Worm (Caenorhabditis elegans) whole organism, L1 larva: Measurements from ENCODE around the gene sax-3.

ENCODE experiments used
- C16A3.4 ChIP-seq: fragments of 150-350 bp; optimal IDR thresholded peaks from 2 replicates; lab custom pipeline; 2014; ENCODE audit warnings: missing biosample characterization, missing genetic modification characterization
- F16B12.6 ChIP-seq: fragments of 150-350 bp; optimal IDR thresholded peaks from 2 replicates; lab custom pipeline; 2014; ENCODE audit warnings: missing biosample characterization, missing genetic modification characterization
- aha-1 ChIP-seq: fragments of 150-350 bp; optimal IDR thresholded peaks from 2 replicates; lab custom pipeline; 2014; ENCODE audit warnings: missing biosample characterization, missing genetic modification characterization
- aly-2 ChIP-seq: fragments of 150-350 bp; optimal IDR thresholded peaks from 2 replicates; lab custom pipeline; 2014; ENCODE audit warnings: missing biosample characterization, missing genetic modification characterization
- ceh-63 ChIP-seq: fragments of 200-800 bp; sonication (Bioruptor generic); optimal IDR thresholded peaks from 2 replicates; lab custom pipeline; 2018; ENCODE audit warnings: mild to moderate bottlenecking, missing genetic modification characterization, missing compliant biosample characterization
- ceh-8 ChIP-seq: fragments of 200-800 bp; sonication (Bioruptor generic); optimal IDR thresholded peaks from 2 replicates; lab custom pipeline; 2018; ENCODE audit warnings: mild to moderate bottlenecking, missing genetic modification characterization, moderate library complexity, missing compliant biosample characterization
- ceh-90 ChIP-seq: sonication (generic microtip); optimal IDR thresholded peaks from 2 replicates; lab custom pipeline; 2016; ENCODE audit warnings: missing genetic modification characterization, missing compliant biosample characterization
- ces-1 ChIP-seq: fragments of 150-350 bp; optimal IDR thresholded peaks from 2 replicates; lab custom pipeline; 2014; ENCODE audit warnings: missing biosample characterization, missing genetic modification reagents, missing genetic modification characterization
- dpl-1 ChIP-seq, 3 experiments: fragments of 150-350 bp in 2 of 3; sonication (generic microtip) in 1 of 3; optimal IDR thresholded peaks; 2 replicates each; lab custom pipeline; 2014 to 2017; ENCODE audit warnings: missing biosample characterization in 3 of 3, missing genetic modification characterization in 3 of 3, missing genetic modification reagents in 3 of 3
- efl-3 ChIP-seq: fragments of 200-800 bp; sonication (Bioruptor generic); optimal IDR thresholded peaks from 2 replicates; lab custom pipeline; 2018; ENCODE audit warnings: mild to moderate bottlenecking, missing genetic modification characterization, missing compliant biosample characterization
- egl-13 ChIP-seq: sonication (generic microtip); optimal IDR thresholded peaks from 2 replicates; lab custom pipeline; 2016; ENCODE audit warnings: missing genotype, missing genetic modification reagents, missing genetic modification characterization, missing compliant biosample characterization
- egl-27 ChIP-seq, 2 experiments: fragments of 150-350 bp in 1 of 2; sonication (generic microtip); optimal IDR thresholded peaks; 3 replicates each; lab custom pipeline; 2017 to 2018; ENCODE audit warnings: missing biosample characterization in 2 of 2, missing genetic modification characterization in 2 of 2, missing genetic modification reagents in 2 of 2
- elt-3 ChIP-seq, 6 experiments: fragments of 150-350 bp in 1 of 6; sonication (generic microtip); optimal IDR thresholded peaks; 2 replicates each; lab custom pipeline; 2017 to 2018; ENCODE audit warnings: missing biosample characterization in 6 of 6, missing genetic modification characterization in 6 of 6, inconsistent platforms in 1 of 6
- fkh-10 ChIP-seq: sonication (generic microtip); optimal IDR thresholded peaks from 2 replicates; lab custom pipeline; 2017; ENCODE audit warnings: missing biosample characterization, missing genetic modification reagents, missing genetic modification characterization
- fkh-4 ChIP-seq: sonication (generic microtip); optimal IDR thresholded peaks from 2 replicates; lab custom pipeline; 2016; ENCODE audit warnings: missing compliant biosample characterization, missing genetic modification characterization, borderline replicate concordance
- hpl-2 ChIP-seq: fragments of 150-350 bp; optimal IDR thresholded peaks from 2 replicates; lab custom pipeline; 2014; ENCODE audit warnings: missing biosample characterization, missing genetic modification reagents, missing genetic modification characterization
- jun-1 ChIP-seq: fragments of 150-350 bp; optimal IDR thresholded peaks from 2 replicates; lab custom pipeline; 2014; ENCODE audit warnings: missing biosample characterization, missing genetic modification reagents, missing genetic modification characterization
- lin-15B ChIP-seq: fragments of 150-350 bp; sonication (generic microtip); optimal IDR thresholded peaks from 3 replicates; lab custom pipeline; 2014; ENCODE audit warnings: missing biosample characterization, missing genetic modification characterization
- lir-3 ChIP-seq: sonication (generic microtip); optimal IDR thresholded peaks from 2 replicates; lab custom pipeline; 2016; ENCODE audit warnings: mild to moderate bottlenecking, missing genetic modification characterization, moderate library complexity, missing compliant biosample characterization; ENCODE audit not compliant: poor library complexity
- lsy-2 ChIP-seq, 2 experiments: fragments of 150-350 bp; optimal IDR thresholded peaks; 2 replicates each; lab custom pipeline; 2014; ENCODE audit warnings: missing biosample characterization in 2 of 2, missing genetic modification characterization in 2 of 2
- mab-9 ChIP-seq: fragments of 200-800 bp; sonication (Bioruptor generic); IDR thresholded peaks from 2 replicates; pipeline ENCODE4 v1.3.6; 2022; ENCODE audit warnings: missing genetic modification reagents, missing genetic modification characterization, missing compliant biosample characterization
- mep-1 ChIP-seq: fragments of 150-350 bp; optimal IDR thresholded peaks from 2 replicates; lab custom pipeline; 2014; ENCODE audit warnings: missing biosample characterization, missing genetic modification characterization
- nhr-12 ChIP-seq: sonication (generic microtip); optimal IDR thresholded peaks from 2 replicates; lab custom pipeline; 2017; ENCODE audit warnings: missing biosample characterization, missing genetic modification characterization
- nhr-19 ChIP-seq: fragments of 200-800 bp; sonication (Bioruptor generic); conservative IDR thresholded peaks from 2 replicates; pipeline ENCODE4 v1.3.6; 2022; ENCODE audit warnings: missing genetic modification characterization, missing compliant biosample characterization
- nhr-237 ChIP-seq: fragments of 150-350 bp; optimal IDR thresholded peaks from 2 replicates; lab custom pipeline; 2014; ENCODE audit warnings: missing biosample characterization, missing genetic modification characterization
- nhr-28 ChIP-seq: fragments of 150-350 bp; optimal IDR thresholded peaks from 2 replicates; lab custom pipeline; 2014; ENCODE audit warnings: missing biosample characterization, missing genetic modification characterization
- nhr-47 ChIP-seq: sonication (generic microtip); optimal IDR thresholded peaks from 2 replicates; lab custom pipeline; 2016; ENCODE audit warnings: mild to moderate bottlenecking, missing genetic modification characterization, moderate library complexity, missing compliant biosample characterization
- nhr-71 ChIP-seq: sonication (generic microtip); optimal IDR thresholded peaks from 2 replicates; lab custom pipeline; 2016; ENCODE audit warnings: mild to moderate bottlenecking, missing genetic modification characterization, moderate library complexity, missing compliant biosample characterization
- nhr-76 ChIP-seq: sonication (generic microtip); optimal IDR thresholded peaks from 2 replicates; lab custom pipeline; 2017; ENCODE audit warnings: missing biosample characterization, missing genetic modification characterization
- nhr-77 ChIP-seq: fragments of 150-350 bp; optimal IDR thresholded peaks from 2 replicates; lab custom pipeline; 2014; ENCODE audit warnings: missing biosample characterization, missing genetic modification characterization
- nhr-85 ChIP-seq: sonication (generic microtip); peaks from one replicate; lab custom pipeline; 2016; ENCODE audit warnings: missing genetic modification characterization, inconsistent platforms, missing compliant biosample characterization
- nhr-90 ChIP-seq: sonication (generic microtip); optimal IDR thresholded peaks from 2 replicates; lab custom pipeline; 2016; ENCODE audit warnings: mild to moderate bottlenecking, missing genetic modification characterization, missing compliant biosample characterization; ENCODE audit not compliant: poor library complexity
- pag-3 ChIP-seq: sonication (generic microtip); optimal IDR thresholded peaks from 2 replicates; lab custom pipeline; 2017; ENCODE audit warnings: missing genetic modification characterization, mild to moderate bottlenecking, missing compliant biosample characterization, antibody characterized with exemption, borderline replicate concordance; ENCODE audit not compliant: insufficient read depth
- pqm-1 ChIP-seq: sonication (generic microtip); optimal IDR thresholded peaks from 3 replicates; lab custom pipeline; 2017; ENCODE audit warnings: missing biosample characterization, missing genetic modification characterization
- skn-1 ChIP-seq: fragments of 150-350 bp; optimal IDR thresholded peaks from 2 replicates; lab custom pipeline; 2014; ENCODE audit warnings: missing biosample characterization, missing genetic modification characterization
- snu-23 ChIP-seq: sonication (generic microtip); optimal IDR thresholded peaks from 2 replicates; lab custom pipeline; 2016; ENCODE audit warnings: missing genetic modification characterization, missing compliant biosample characterization
- sox-4 ChIP-seq: sonication (generic microtip); optimal IDR thresholded peaks from 2 replicates; lab custom pipeline; 2016; ENCODE audit warnings: missing genetic modification characterization, missing compliant biosample characterization
- sptf-1 ChIP-seq: fragments of 150-350 bp; optimal IDR thresholded peaks from 2 replicates; lab custom pipeline; 2014; ENCODE audit warnings: missing biosample characterization, missing genetic modification characterization
- unc-98 ChIP-seq: fragments of 200-800 bp; sonication (Bioruptor generic); IDR thresholded peaks from 2 replicates; pipeline ENCODE4 v1.3.6; 2022; ENCODE audit warnings: missing genetic modification characterization, missing compliant biosample characterization
- zip-4 ChIP-seq: fragments of 200-800 bp; sonication (Bioruptor generic); optimal IDR thresholded peaks from 2 replicates; lab custom pipeline; 2018; ENCODE audit warnings: mild to moderate bottlenecking, missing genetic modification characterization, moderate library complexity, missing compliant biosample characterization

Gene sax-3

DNA sequence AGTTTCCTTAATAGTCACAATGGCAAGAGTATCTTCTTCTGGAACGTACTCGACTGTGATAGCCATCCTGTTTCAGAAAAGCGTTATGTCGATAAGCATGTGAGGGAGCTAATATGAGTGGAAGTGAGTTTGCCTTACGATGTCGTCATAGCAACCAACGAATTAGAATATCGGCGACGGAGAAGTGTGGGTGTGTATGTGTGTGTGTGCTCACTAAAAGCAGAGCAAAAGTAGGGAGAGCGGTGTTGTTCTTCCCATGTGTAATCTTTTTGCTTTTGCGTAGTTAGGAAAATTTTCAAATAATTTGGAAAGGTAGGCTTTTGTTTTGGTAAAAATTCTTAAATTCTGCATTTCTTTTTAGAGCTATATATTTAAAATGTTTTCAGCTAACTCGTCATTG is 14.6 kb downstream of the sax-3 start, which contains the start of gene ZK813.5:
Gene ZK813.5 (minus strand): TSS at position 101 of the 400 bp plus-strand sequence.
- no peak for TF ChIP-seq ces-1 (GFP tag; lab: Kevin White, UChicago)
- no peak for TF ChIP-seq nhr-237 (tag; lab: Kevin White, UChicago)
- no peak for TF ChIP-seq egl-27 (tag; optimal IDR thresholded peaks at IDR 0.05; lab: Kevin White, UChicago)
- no peak for TF ChIP-seq egl-13
- TF ChIP-seq snu-23 (GFP tag; lab: Kevin White, UChicago) = no peak

DNA sequence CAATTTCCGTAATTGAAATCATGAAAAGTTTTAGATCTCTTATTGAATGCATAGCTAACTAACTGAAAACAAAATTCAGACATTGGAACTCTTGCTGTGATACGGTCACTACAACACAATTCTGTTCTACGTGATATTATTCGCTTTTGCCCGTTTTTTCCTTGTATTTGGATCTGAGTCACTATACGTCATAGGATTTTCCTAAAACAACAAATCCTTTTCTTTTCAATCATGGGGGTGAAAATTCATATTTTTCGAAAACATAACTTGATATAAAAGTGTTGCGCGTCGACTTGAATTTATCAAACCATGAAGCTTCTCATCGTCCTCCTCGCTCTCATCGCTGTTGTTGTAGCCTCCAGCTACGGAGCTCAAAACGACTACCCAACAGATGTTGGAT is 19.7 kb downstream of the sax-3 start, which contains the start of gene ZK813.1:
Gene ZK813.1 (plus strand): TSS at position 301 of the 400 bp plus-strand sequence.
- no peak for TF ChIP-seq mep-1 (tag; lab: Kevin White, UChicago)
- TF ChIP-seq zip-4 = no peak
- TF ChIP-seq nhr-47 = no peak
- TF ChIP-seq C16A3.4 (tag; lab: Kevin White, UChicago) = no peak
- no peak for TF ChIP-seq nhr-12 (tag; lab: Kevin White, UChicago)
- TF ChIP-seq nhr-85 (tag; lab: Kevin White, UChicago) = no peak
- TF ChIP-seq nhr-76 = no peak
- TF ChIP-seq efl-3 (GFP tag; lab: Kevin White, UChicago) = no peak
- no peak for TF ChIP-seq nhr-237 (tag; lab: Kevin White, UChicago)
- TF ChIP-seq ceh-90 (tag; lab: Kevin White, UChicago) = no peak
- no peak for TF ChIP-seq lsy-2 (tag; optimal IDR thresholded peaks at IDR 0.05; lab: Kevin White, UChicago)
- no peak for TF ChIP-seq elt-3 (tag; optimal IDR thresholded peaks at IDR 0.05; lab: Kevin White, UChicago)
- TF ChIP-seq jun-1 = no peak
- TF ChIP-seq nhr-19 (GFP tag; lab: Robert Waterston, UW) = no peak
- TF ChIP-seq ceh-63 (GFP tag; lab: Kevin White, UChicago) = no peak
- TF ChIP-seq sptf-1 (tag; lab: Kevin White, UChicago) = no peak
- no peak for TF ChIP-seq hpl-2
- no peak for TF ChIP-seq fkh-4 (tag; lab: Kevin White, UChicago)
- TF ChIP-seq egl-27 (tag; optimal IDR thresholded peaks at IDR 0.05; lab: Kevin White, UChicago) = no peak
- TF ChIP-seq nhr-90 (tag; lab: Kevin White, UChicago) = no peak
- TF ChIP-seq, all 84 proteins: peak for 0

DNA sequence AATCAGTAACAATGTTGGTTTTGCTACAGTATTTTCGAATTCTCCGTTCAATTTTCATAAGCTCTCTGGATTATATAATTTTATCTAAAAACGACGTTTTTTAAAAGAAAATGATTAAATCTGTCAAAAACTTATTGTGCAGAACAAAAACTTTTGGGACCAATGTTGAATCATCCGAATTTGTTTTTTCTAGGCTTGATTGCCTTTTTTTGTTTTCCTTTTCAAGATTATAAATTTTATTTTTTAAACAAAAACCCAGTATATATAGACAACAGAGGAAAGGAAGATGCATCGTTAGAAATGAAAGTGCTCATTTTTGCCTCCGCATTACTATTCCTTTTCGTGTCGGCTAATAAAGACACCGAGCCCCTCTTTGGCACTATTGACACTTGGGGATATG is 21.2 kb downstream of the sax-3 start, which contains the start of gene ZK813.7:
Gene ZK813.7 (plus strand): TSS at position 301 of the 400 bp plus-strand sequence.
- no peak for TF ChIP-seq skn-1 (tag; lab: Kevin White, UChicago)
- no peak for TF ChIP-seq nhr-71
- TF ChIP-seq nhr-28 (tag; lab: Kevin White, UChicago) = no peak
- no peak for TF ChIP-seq elt-3 (tag; optimal IDR thresholded peaks at IDR 0.05; lab: Kevin White, UChicago)
- TF ChIP-seq F16B12.6 (tag; lab: Kevin White, UChicago) = no peak
- TF ChIP-seq nhr-76 = no peak
- no peak for TF ChIP-seq ceh-8 (GFP tag; lab: Kevin White, UChicago)
- no peak for TF ChIP-seq mab-9
- TF ChIP-seq lin-15B (tag; lab: Kevin White, UChicago) = no peak
- no peak for TF ChIP-seq sox-4 (tag; lab: Kevin White, UChicago)
- no peak for TF ChIP-seq fkh-10 (GFP tag; lab: Kevin White, UChicago)
- no peak for TF ChIP-seq pag-3
- no peak for TF ChIP-seq aly-2 (tag; lab: Kevin White, UChicago)
- no peak for TF ChIP-seq unc-98 (GFP tag; lab: Robert Waterston, UW)
- TF ChIP-seq pqm-1 (tag; lab: Kevin White, UChicago) = no peak
- TF ChIP-seq nhr-19 (GFP tag; lab: Robert Waterston, UW) = no peak
- TF ChIP-seq nhr-77 (tag; lab: Kevin White, UChicago) = no peak
- no peak for TF ChIP-seq aha-1
- TF ChIP-seq lir-3 = no peak
- no peak for TF ChIP-seq dpl-1 (GFP tag; optimal IDR thresholded peaks at IDR 0.05; lab: Kevin White, UChicago)
- TF ChIP-seq, all 84 proteins: peak for 0
